Worm (Caenorhabditis elegans) whole organism, L1 larva: ENCODE measurements around the gene nep-8.

Experiments used
- C04F5.9 ChIP-seq: sonication (generic microtip); optimal IDR thresholded peaks from 2 replicates; lab custom pipeline; 2016; ENCODE audit warnings: missing genetic modification characterization, missing compliant biosample characterization
- C16A3.4 ChIP-seq: fragments of 150-350 bp; optimal IDR thresholded peaks from 2 replicates; lab custom pipeline; 2014; ENCODE audit warnings: missing biosample characterization, missing genetic modification characterization
- aha-1 ChIP-seq: fragments of 150-350 bp; optimal IDR thresholded peaks from 2 replicates; lab custom pipeline; 2014; ENCODE audit warnings: missing biosample characterization, missing genetic modification characterization
- alr-1 ChIP-seq: fragments of 200-800 bp; sonication (Bioruptor generic); optimal IDR thresholded peaks from 2 replicates; lab custom pipeline; 2018; ENCODE audit warnings: borderline replicate concordance, mild to moderate bottlenecking, missing genetic modification characterization, missing compliant biosample characterization
- aly-2 ChIP-seq: fragments of 150-350 bp; optimal IDR thresholded peaks from 2 replicates; lab custom pipeline; 2014; ENCODE audit warnings: missing biosample characterization, missing genetic modification characterization
- ama-1 ChIP-seq: fragments of 150-350 bp; optimal IDR thresholded peaks from 2 replicates; lab custom pipeline; 2014
- ceh-90 ChIP-seq: sonication (generic microtip); optimal IDR thresholded peaks from 2 replicates; lab custom pipeline; 2016; ENCODE audit warnings: missing genetic modification characterization, missing compliant biosample characterization
- ces-1 ChIP-seq: fragments of 150-350 bp; optimal IDR thresholded peaks from 2 replicates; lab custom pipeline; 2014; ENCODE audit warnings: missing biosample characterization, missing genetic modification reagents, missing genetic modification characterization
- dpl-1 ChIP-seq, 3 experiments: fragments of 150-350 bp in 2 of 3; sonication (generic microtip) in 1 of 3; optimal IDR thresholded peaks; 2 replicates each; lab custom pipeline; 2014 to 2017; ENCODE audit warnings: missing biosample characterization in 3 of 3, missing genetic modification characterization in 3 of 3, missing genetic modification reagents in 3 of 3
- efl-1 ChIP-seq, 4 experiments: fragments of 150-350 bp; optimal IDR thresholded peaks in 3 of 4; peaks in 1 of 4; 1 replicate in 1 of 4; 2 replicates in 3 of 4; lab custom pipeline; 2014; ENCODE audit warnings: missing biosample characterization in 2 of 4, missing genetic modification characterization in 2 of 4, missing genetic modification reagents in 2 of 4
- efl-3 ChIP-seq: fragments of 200-800 bp; sonication (Bioruptor generic); optimal IDR thresholded peaks from 2 replicates; lab custom pipeline; 2018; ENCODE audit warnings: mild to moderate bottlenecking, missing genetic modification characterization, missing compliant biosample characterization
- egl-13 ChIP-seq: sonication (generic microtip); optimal IDR thresholded peaks from 2 replicates; lab custom pipeline; 2016; ENCODE audit warnings: missing genotype, missing genetic modification reagents, missing genetic modification characterization, missing compliant biosample characterization
- egl-27 ChIP-seq, 2 experiments: fragments of 150-350 bp in 1 of 2; sonication (generic microtip); optimal IDR thresholded peaks; 3 replicates each; lab custom pipeline; 2017 to 2018; ENCODE audit warnings: missing biosample characterization in 2 of 2, missing genetic modification characterization in 2 of 2, missing genetic modification reagents in 2 of 2
- elt-2 ChIP-seq: sonication (generic microtip); optimal IDR thresholded peaks from 2 replicates; lab custom pipeline; 2016; ENCODE audit warnings: missing genetic modification characterization, mild to moderate bottlenecking, inconsistent platforms, missing compliant biosample characterization, missing genetic modification reagents
- elt-3 ChIP-seq, 6 experiments: fragments of 150-350 bp in 1 of 6; sonication (generic microtip); optimal IDR thresholded peaks; 2 replicates each; lab custom pipeline; 2017 to 2018; ENCODE audit warnings: missing biosample characterization in 6 of 6, missing genetic modification characterization in 6 of 6, inconsistent platforms in 1 of 6
- fkh-10 ChIP-seq: sonication (generic microtip); optimal IDR thresholded peaks from 2 replicates; lab custom pipeline; 2017; ENCODE audit warnings: missing biosample characterization, missing genetic modification reagents, missing genetic modification characterization
- fos-1 ChIP-seq: fragments of 150-350 bp; optimal IDR thresholded peaks from 2 replicates; lab custom pipeline; 2014; ENCODE audit warnings: missing biosample characterization, missing genetic modification characterization
- grh-1 ChIP-seq: fragments of 200-800 bp; sonication (Bioruptor generic); IDR thresholded peaks from 2 replicates; pipeline ENCODE4 v1.3.6; 2022; ENCODE audit warnings: missing genetic modification reagents, missing genetic modification characterization, missing compliant biosample characterization
- hlh-4 ChIP-seq: sonication (generic microtip); optimal IDR thresholded peaks from 2 replicates; lab custom pipeline; 2016; ENCODE audit warnings: mild to moderate bottlenecking, missing genetic modification characterization, missing compliant biosample characterization
- isw-1 ChIP-seq: fragments of 200-800 bp; sonication (Bioruptor generic); IDR thresholded peaks from 2 replicates; pipeline ENCODE4 v1.3.6; 2022; ENCODE audit warnings: missing genetic modification characterization, missing compliant biosample characterization
- lin-13 ChIP-seq: fragments of 150-350 bp; optimal IDR thresholded peaks from 2 replicates; lab custom pipeline; 2014; ENCODE audit warnings: missing biosample characterization, missing genetic modification reagents, missing genetic modification characterization
- lin-14 ChIP-seq: fragments of 200-800 bp; sonication (Bioruptor generic); optimal IDR thresholded peaks from 2 replicates; lab custom pipeline; 2018; ENCODE audit warnings: mild to moderate bottlenecking, missing genetic modification characterization, moderate library complexity, missing compliant biosample characterization
- lin-39 ChIP-seq: fragments of 150-350 bp; optimal IDR thresholded peaks from 2 replicates; lab custom pipeline; 2014; ENCODE audit warnings: missing biosample characterization, missing genetic modification reagents, missing genetic modification characterization
- lir-3 ChIP-seq: sonication (generic microtip); optimal IDR thresholded peaks from 2 replicates; lab custom pipeline; 2016; ENCODE audit warnings: mild to moderate bottlenecking, missing genetic modification characterization, moderate library complexity, missing compliant biosample characterization; ENCODE audit not compliant: poor library complexity
- lsy-2 ChIP-seq, 2 experiments: fragments of 150-350 bp; optimal IDR thresholded peaks; 2 replicates each; lab custom pipeline; 2014; ENCODE audit warnings: missing biosample characterization in 2 of 2, missing genetic modification characterization in 2 of 2
- mab-9 ChIP-seq: fragments of 200-800 bp; sonication (Bioruptor generic); IDR thresholded peaks from 2 replicates; pipeline ENCODE4 v1.3.6; 2022; ENCODE audit warnings: missing genetic modification reagents, missing genetic modification characterization, missing compliant biosample characterization
- nhr-11 ChIP-seq: fragments of 150-350 bp; optimal IDR thresholded peaks from 2 replicates; lab custom pipeline; 2014; ENCODE audit warnings: missing biosample characterization, missing genetic modification characterization
- nhr-12 ChIP-seq: sonication (generic microtip); optimal IDR thresholded peaks from 2 replicates; lab custom pipeline; 2017; ENCODE audit warnings: missing biosample characterization, missing genetic modification characterization
- nhr-71 ChIP-seq: sonication (generic microtip); optimal IDR thresholded peaks from 2 replicates; lab custom pipeline; 2016; ENCODE audit warnings: mild to moderate bottlenecking, missing genetic modification characterization, moderate library complexity, missing compliant biosample characterization
- nhr-76 ChIP-seq: sonication (generic microtip); optimal IDR thresholded peaks from 2 replicates; lab custom pipeline; 2017; ENCODE audit warnings: missing biosample characterization, missing genetic modification characterization
- skn-1 ChIP-seq: fragments of 150-350 bp; optimal IDR thresholded peaks from 2 replicates; lab custom pipeline; 2014; ENCODE audit warnings: missing biosample characterization, missing genetic modification characterization
- sup-37 ChIP-seq: fragments of 200-800 bp; sonication (Bioruptor generic); optimal IDR thresholded peaks from 2 replicates; lab custom pipeline; 2018; ENCODE audit warnings: mild to moderate bottlenecking, missing genetic modification characterization, missing compliant biosample characterization
- swsn-7 ChIP-seq: sonication (generic microtip); optimal IDR thresholded peaks from 2 replicates; lab custom pipeline; 2016; ENCODE audit warnings: missing genetic modification characterization, missing compliant biosample characterization
- tbx-2 ChIP-seq: sonication (generic microtip); optimal IDR thresholded peaks from 2 replicates; lab custom pipeline; 2016; ENCODE audit warnings: missing genetic modification characterization, missing compliant biosample characterization
- tlp-1 ChIP-seq: fragments of 150-350 bp; optimal IDR thresholded peaks from 2 replicates; lab custom pipeline; 2014; ENCODE audit warnings: missing biosample characterization, missing genetic modification characterization
- unc-130 ChIP-seq: fragments of 150-350 bp; optimal IDR thresholded peaks from 2 replicates; lab custom pipeline; 2017; ENCODE audit warnings: missing biosample characterization, missing genetic modification characterization, inconsistent platforms
- unc-30 ChIP-seq: sonication (generic microtip); optimal IDR thresholded peaks from 2 replicates; lab custom pipeline; 2017; ENCODE audit warnings: missing biosample characterization, missing genetic modification characterization
- unc-62 ChIP-seq: fragments of 150-350 bp; optimal IDR thresholded peaks from 2 replicates; lab custom pipeline; 2014; ENCODE audit warnings: missing biosample characterization, missing genetic modification reagents, missing genetic modification characterization
- unc-98 ChIP-seq: fragments of 200-800 bp; sonication (Bioruptor generic); IDR thresholded peaks from 2 replicates; pipeline ENCODE4 v1.3.6; 2022; ENCODE audit warnings: missing genetic modification characterization, missing compliant biosample characterization
- vab-15 ChIP-seq: sonication (generic microtip); optimal IDR thresholded peaks from 2 replicates; lab custom pipeline; 2017; ENCODE audit warnings: missing genotype, mild to moderate bottlenecking, missing genetic modification characterization, missing compliant biosample characterization
- ztf-4 ChIP-seq: fragments of 150-350 bp; optimal IDR thresholded peaks from 2 replicates; lab custom pipeline; 2014; ENCODE audit warnings: missing biosample characterization, missing genetic modification characterization

The nep-8 gene

DNA sequence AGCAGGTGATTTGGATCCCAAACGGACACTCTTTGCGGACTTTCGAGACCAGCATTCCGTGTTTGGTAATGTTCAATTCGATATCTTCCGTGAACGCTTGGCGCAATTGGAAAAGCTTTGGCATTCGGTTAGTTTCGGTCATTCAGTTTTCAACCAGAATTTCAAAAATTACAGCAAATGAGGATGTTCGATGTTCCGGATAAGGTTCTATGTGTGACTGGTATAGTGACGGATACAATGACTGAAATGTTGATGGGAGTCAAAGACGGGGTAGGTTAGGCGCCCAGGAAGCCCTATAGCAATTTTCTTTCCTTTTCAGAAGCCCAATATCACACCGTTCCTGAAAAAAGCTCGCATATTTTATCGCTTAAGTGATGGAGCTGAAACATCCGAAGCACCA, 20.5 kb upstream of the nep-8 start:
- no peak for TF ChIP-seq swsn-7 (tag; lab: Kevin White, UChicago)
- no peak for TF ChIP-seq aly-2 (tag; lab: Kevin White, UChicago)
- TF ChIP-seq tlp-1 = no peak
- TF ChIP-seq ztf-4 (tag; lab: Kevin White, UChicago) = no peak
- no peak for TF ChIP-seq mab-9
- TF ChIP-seq efl-3 (GFP tag; lab: Kevin White, UChicago) = no peak
- no peak for TF ChIP-seq nhr-11 (tag; lab: Kevin White, UChicago)
- no peak for TF ChIP-seq fos-1
- no peak for TF ChIP-seq sup-37 (GFP tag; lab: Kevin White, UChicago)
- TF ChIP-seq lin-39 = no peak

DNA sequence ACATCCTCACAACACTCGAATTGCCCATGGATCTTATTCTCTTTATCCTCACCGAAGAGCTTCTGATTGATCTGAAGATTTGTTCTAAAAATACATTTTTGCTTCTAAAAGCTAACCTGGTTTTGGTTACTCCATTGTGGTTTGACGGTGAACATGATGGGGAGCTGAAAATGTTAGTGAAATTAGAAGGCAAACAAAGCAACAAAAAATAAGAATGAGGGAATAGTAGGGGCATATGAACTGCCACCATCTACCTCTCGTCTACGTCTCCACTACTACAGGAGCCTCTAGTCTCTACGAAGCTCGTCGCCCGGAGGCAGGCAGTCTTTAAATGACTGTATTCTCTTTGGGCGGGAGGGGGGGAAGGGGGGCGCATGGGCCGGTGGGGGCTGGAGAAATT, 17.9 kb upstream of the nep-8 start, which contains the start of gene T06D4.2:
Gene T06D4.2, minus strand, starts transcription at position 170 of the 400 bp plus-strand sequence.
- TF ChIP-seq swsn-7 (tag; lab: Kevin White, UChicago) = no peak
- no peak for TF ChIP-seq elt-3 (tag; optimal IDR thresholded peaks at IDR 0.05; lab: Kevin White, UChicago)
- no peak for TF ChIP-seq aha-1 (tag; lab: Kevin White, UChicago)
- TF ChIP-seq hlh-4 (tag; lab: Kevin White, UChicago) = no peak
- no peak for TF ChIP-seq skn-1
- TF ChIP-seq dpl-1 (GFP tag; optimal IDR thresholded peaks at IDR 0.05; lab: Kevin White, UChicago) = no peak
- TF ChIP-seq isw-1 (GFP tag; lab: Robert Waterston, UW) = no peak
- no peak for TF ChIP-seq ama-1 (lab: Kevin White, UChicago)
- no peak for TF ChIP-seq alr-1 (tag; lab: Kevin White, UChicago)
- TF ChIP-seq fos-1 = no peak
- no peak for TF ChIP-seq unc-130 (tag; lab: Kevin White, UChicago)
- TF ChIP-seq nhr-76 (tag; lab: Kevin White, UChicago) = no peak
- no peak for TF ChIP-seq egl-27 (tag; optimal IDR thresholded peaks at IDR 0.05; lab: Kevin White, UChicago)
- TF ChIP-seq vab-15 (tag; lab: Kevin White, UChicago) = no peak
- no peak for TF ChIP-seq efl-1 (optimal IDR thresholded peaks at IDR 0.05; lab: Kevin White, UChicago)
- TF ChIP-seq efl-1 (GFP tag; optimal IDR thresholded peaks at IDR 0.05 in 1 of 2; lab: Kevin White, UChicago) = no peak

- TF ChIP-seq egl-13 (no peak), lin-13 (GFP tag; lab: Kevin White, UChicago) (no peak), C04F5.9 (tag; lab: Kevin White, UChicago) (no peak), nhr-12 (tag; lab: Kevin White, UChicago) (no peak), egl-27 (tag; optimal IDR thresholded peaks at IDR 0.05; lab: Kevin White, UChicago) (no peak), lin-14 (GFP tag; lab: Kevin White, UChicago) (no peak), ceh-90 (tag; lab: Kevin White, UChicago) (no peak), C16A3.4 (tag; lab: Kevin White, UChicago) (no peak), sup-37 (GFP tag; lab: Kevin White, UChicago) (no peak), lir-3 (tag; lab: Kevin White, UChicago) (no peak), lsy-2 (tag; optimal IDR thresholded peaks at IDR 0.05; lab: Kevin White, UChicago) (no peak), unc-98 (GFP tag; lab: Robert Waterston, UW) (no peak), mab-9 (no peak), unc-62 (GFP tag; lab: Kevin White, UChicago) (no peak)
- TF ChIP-seq, all 84 proteins: peak for 0
These were observed 16.1 kb upstream of the nep-8 start, which contains the start of gene T06D4.6 for ce11 chrII:3387503-3387902. T06D4.6 (minus strand) TSS chrII:3387603.

DNA sequence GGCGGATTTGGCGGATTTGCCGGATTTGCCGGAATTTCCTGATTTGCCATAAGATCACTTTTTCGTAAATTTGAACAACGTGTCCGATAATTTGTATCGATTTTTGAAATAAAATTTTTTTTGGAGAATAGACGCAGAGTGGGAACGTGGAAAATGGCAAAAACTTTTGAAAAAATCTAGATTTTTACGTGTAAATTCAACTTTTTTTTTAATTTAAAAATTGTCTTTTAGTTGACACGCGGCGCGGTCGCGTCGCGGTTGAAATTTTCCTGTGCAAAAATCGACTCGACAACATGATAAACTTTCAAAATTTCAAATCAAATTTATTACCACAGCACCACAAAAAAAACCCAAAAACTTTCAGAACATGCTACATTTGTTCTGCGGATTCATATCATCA, 8.2 kb upstream of the nep-8 start, which contains the start of gene nep-20:
Gene nep-20, minus strand, starts transcription at position 101 of the 400 bp plus-strand sequence.
- no peak for TF ChIP-seq grh-1 (GFP tag; lab: Robert Waterston, UW)
- no peak for TF ChIP-seq nhr-76 (tag; lab: Kevin White, UChicago)
- TF ChIP-seq ces-1 = no peak
- TF ChIP-seq fkh-10 (GFP tag; lab: Kevin White, UChicago) = no peak
- TF ChIP-seq nhr-71 (tag; lab: Kevin White, UChicago) = no peak
- TF ChIP-seq vab-15 (tag; lab: Kevin White, UChicago) = no peak
- TF ChIP-seq swsn-7 (tag; lab: Kevin White, UChicago) = no peak
- no peak for TF ChIP-seq mab-9
- TF ChIP-seq elt-3 (tag; optimal IDR thresholded peaks at IDR 0.05; lab: Kevin White, UChicago) = no peak
- no peak for TF ChIP-seq tbx-2 (tag; lab: Kevin White, UChicago)
- TF ChIP-seq dpl-1 (GFP tag; optimal IDR thresholded peaks at IDR 0.05; lab: Kevin White, UChicago) = no peak
- TF ChIP-seq elt-2 (tag; lab: Kevin White, UChicago) = no peak
- TF ChIP-seq efl-3 (GFP tag; lab: Kevin White, UChicago) = no peak
- no peak for TF ChIP-seq unc-30 (tag; lab: Kevin White, UChicago)
- no peak for TF ChIP-seq isw-1 (GFP tag; lab: Robert Waterston, UW)
